Worm (Caenorhabditis elegans) whole organism, L2 larva: ENCODE measurements around the gene ceh-76.

ENCODE experiments used
- C34F6.9 ChIP-seq: fragments of 150-350 bp; optimal IDR thresholded peaks from 2 replicates; lab custom pipeline; 2014; ENCODE audit warnings: missing biosample characterization, missing genetic modification characterization
- aly-2 ChIP-seq: fragments of 150-350 bp; optimal IDR thresholded peaks from 2 replicates; lab custom pipeline; 2014; ENCODE audit warnings: missing biosample characterization, missing genetic modification characterization
- ceh-16 ChIP-seq: fragments of 150-350 bp; optimal IDR thresholded peaks from 2 replicates; lab custom pipeline; 2014; ENCODE audit warnings: missing biosample characterization, missing genetic modification characterization
- ceh-82 ChIP-seq: fragments of 150-350 bp; optimal IDR thresholded peaks from 2 replicates; lab custom pipeline; 2014; ENCODE audit warnings: missing biosample characterization, missing genetic modification characterization
- egl-27 ChIP-seq: sonication (generic microtip); optimal IDR thresholded peaks from 3 replicates; lab custom pipeline; 2017; ENCODE audit warnings: missing biosample characterization, missing genetic modification reagents, missing genetic modification characterization
- elt-1 ChIP-seq: fragments of 150-350 bp; optimal IDR thresholded peaks from 2 replicates; lab custom pipeline; 2014; ENCODE audit warnings: missing biosample characterization, missing genetic modification characterization
- elt-3 ChIP-seq: sonication (generic microtip); optimal IDR thresholded peaks from 2 replicates; lab custom pipeline; 2017; ENCODE audit warnings: missing biosample characterization, missing genetic modification characterization
- lin-39 ChIP-seq: fragments of 150-350 bp; optimal IDR thresholded peaks from 2 replicates; lab custom pipeline; 2014; ENCODE audit warnings: missing biosample characterization, missing genetic modification reagents, missing genetic modification characterization
- lsy-2 ChIP-seq, 2 experiments: fragments of 150-350 bp in 1 of 2; sonication (generic microtip) in 1 of 2; optimal IDR thresholded peaks; 2 replicates each; lab custom pipeline; 2014 to 2017; ENCODE audit warnings: missing biosample characterization in 2 of 2, missing genetic modification characterization in 2 of 2
- mab-5 ChIP-seq: fragments of 150-350 bp; optimal IDR thresholded peaks from 2 replicates; lab custom pipeline; 2014; ENCODE audit warnings: missing biosample characterization, missing genetic modification characterization
- nhr-77 ChIP-seq: fragments of 150-350 bp; optimal IDR thresholded peaks from 2 replicates; lab custom pipeline; 2014; ENCODE audit warnings: missing biosample characterization, missing genetic modification characterization
- sma-9 ChIP-seq, 2 experiments: fragments of 150-350 bp in 1 of 2; sonication (generic microtip) in 1 of 2; optimal IDR thresholded peaks; 2 replicates each; lab custom pipeline; 2014 to 2016; ENCODE audit warnings: missing genetic modification characterization in 2 of 2, mild to moderate bottlenecking in 1 of 2, missing biosample characterization in 1 of 2, missing compliant biosample characterization in 1 of 2, missing genetic modification reagents in 1 of 2, moderate library complexity in 1 of 2
- unc-62 ChIP-seq: fragments of 150-350 bp; optimal IDR thresholded peaks from 2 replicates; lab custom pipeline; 2014; ENCODE audit warnings: missing biosample characterization, missing genetic modification reagents, missing genetic modification characterization

DNA sequence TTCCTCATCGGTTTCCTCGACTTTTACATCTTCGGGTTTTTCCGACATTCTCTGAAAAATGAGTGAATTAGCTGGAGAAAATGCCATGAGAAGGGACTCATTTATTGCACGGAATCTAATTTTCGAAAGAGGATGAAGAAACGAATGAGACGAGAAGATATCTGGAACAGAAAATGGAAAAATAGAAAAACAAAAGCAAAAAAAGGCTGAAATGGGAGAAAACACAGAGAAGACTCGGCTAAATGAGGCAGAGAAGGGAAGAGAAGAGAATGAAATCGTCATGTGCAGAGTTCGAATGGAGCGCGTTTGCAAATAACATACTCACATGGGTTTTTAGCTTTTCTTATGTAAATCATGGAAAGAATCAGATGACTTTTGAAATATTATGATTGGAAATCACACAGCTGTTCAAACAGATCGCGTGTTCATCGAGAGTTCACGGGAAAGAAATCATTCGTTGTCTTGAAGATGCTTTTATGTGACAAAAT is 19.5 kb upstream of the ceh-76 start, which contains the start of gene Y97E10AR.6:
- TF ChIP-seq aly-2 (no peak), egl-27 (tag; lab: Kevin White, UChicago) (no peak), C34F6.9 (tag; lab: Kevin White, UChicago) (peak; percentile 78), ceh-82 (tag; lab: Kevin White, UChicago) (no peak), lsy-2 (tag; optimal IDR thresholded peaks at IDR 0.05; lab: Kevin White, UChicago) (peak in 1 of 2 experiments; percentile 44), lin-39 (tag; lab: Kevin White, UChicago) (no peak), sma-9 (GFP tag; optimal IDR thresholded peaks at IDR 0.05; lab: Kevin White, UChicago) (no peak), sma-9 (tag; optimal IDR thresholded peaks at IDR 0.05; lab: Kevin White, UChicago) (no peak), ceh-16 (tag; lab: Kevin White, UChicago) (no peak), unc-62 (no peak), elt-3 (tag; lab: Kevin White, UChicago) (no peak), mab-5 (no peak), elt-1 (tag; lab: Kevin White, UChicago) (no peak), nhr-77 (tag; lab: Kevin White, UChicago) (no peak)
